Fruit fly (Drosophila melanogaster) whole organism, embryonic: ENCODE data around the gene Tis11.

Source experiments
- Bgb ChIP-seq: fragments of 200-800 bp; sonication (Bioruptor generic); IDR thresholded peaks from 2 replicates; pipeline ENCODE4 v1.3.6; 2022; ENCODE audit warnings: missing biosample characterization, missing genetic modification characterization; ENCODE audit not compliant: partially characterized antibody
- CG10959 ChIP-seq: fragments of 200-800 bp; sonication (Bioruptor generic); IDR thresholded peaks from 2 replicates; pipeline ENCODE4 v1.3.6; 2022; ENCODE audit warnings: missing biosample characterization, missing genetic modification characterization
- CG11398 ChIP-seq: fragments of 200-800 bp; sonication (Bioruptor generic); optimal IDR thresholded peaks from 2 replicates; lab custom pipeline; 2016; ENCODE audit warnings: missing biosample characterization, missing genetic modification characterization
- CG12659 ChIP-seq: fragments of 200-800 bp; sonication (Bioruptor generic); optimal IDR thresholded peaks from 3 replicates; lab custom pipeline; 2017; ENCODE audit warnings: mild to moderate bottlenecking, missing biosample characterization, missing genetic modification reagents, missing genetic modification characterization
- CG13296 ChIP-seq: fragments of 200-800 bp; sonication (Bioruptor generic); optimal IDR thresholded peaks from 3 replicates; lab custom pipeline; 2018; ENCODE audit warnings: missing biosample characterization, mild to moderate bottlenecking, missing genetic modification characterization
- CG15011 ChIP-seq: fragments of 200-800 bp; sonication (Bioruptor generic); optimal IDR thresholded peaks from 3 replicates; lab custom pipeline; 2018; ENCODE audit warnings: missing biosample characterization, mild to moderate bottlenecking, missing genetic modification characterization
- CG1603 ChIP-seq: fragments of 200-800 bp; sonication (Bioruptor generic); optimal IDR thresholded peaks from 2 replicates; lab custom pipeline; 2019; ENCODE audit warnings: missing biosample characterization, mild to moderate bottlenecking, missing genetic modification characterization, moderate library complexity
- CG16779 ChIP-seq: fragments of 200-800 bp; sonication (Bioruptor generic); IDR thresholded peaks from 2 replicates; pipeline ENCODE4 v1.3.6; 2022; ENCODE audit warnings: missing biosample characterization, missing genetic modification characterization
- CG17385 ChIP-seq: fragments of 200-800 bp; sonication (Bioruptor generic); optimal IDR thresholded peaks from 3 replicates; lab custom pipeline; 2018; ENCODE audit warnings: missing biosample characterization, mild to moderate bottlenecking, missing genetic modification characterization
- CG1832 ChIP-seq: fragments of 200-800 bp; sonication (Bioruptor generic); optimal IDR thresholded peaks from 2 replicates; lab custom pipeline; 2017; ENCODE audit warnings: missing biosample characterization, mild to moderate bottlenecking, missing genetic modification characterization, inconsistent platforms
- CG18476 ChIP-seq: fragments of 200-800 bp; sonication (Bioruptor generic); optimal IDR thresholded peaks from 2 replicates; lab custom pipeline; 2016; ENCODE audit warnings: missing biosample characterization, mild to moderate bottlenecking, missing genetic modification characterization
- CG4282 ChIP-seq: fragments of 200-800 bp; sonication (Bioruptor generic); optimal IDR thresholded peaks from 2 replicates; lab custom pipeline; 2016; ENCODE audit warnings: missing biosample characterization, missing genetic modification characterization
- CG43689 ChIP-seq: fragments of 200-800 bp; sonication (Bioruptor generic); IDR thresholded peaks from 2 replicates; pipeline ENCODE4 v1.3.6; 2022; ENCODE audit warnings: missing biosample characterization, missing genetic modification characterization
- CG6683 ChIP-seq: fragments of 200-800 bp; sonication (Bioruptor generic); optimal IDR thresholded peaks from 2 replicates; lab custom pipeline; 2017; ENCODE audit warnings: missing biosample characterization, mild to moderate bottlenecking, missing genetic modification characterization, missing genetic modification reagents
- CG6854 ChIP-seq: fragments of 200-800 bp; sonication (Bioruptor generic); optimal IDR thresholded peaks from 3 replicates; lab custom pipeline; 2017; ENCODE audit warnings: missing biosample characterization, mild to moderate bottlenecking, missing genetic modification characterization
- CG7556 ChIP-seq: fragments of 200-800 bp; sonication (Bioruptor generic); optimal IDR thresholded peaks from 2 replicates; lab custom pipeline; 2017; ENCODE audit warnings: missing biosample characterization, mild to moderate bottlenecking, missing genetic modification characterization
- CG8290 ChIP-seq, 3 experiments: fragments of 200-800 bp; sonication (Bioruptor generic); optimal IDR thresholded peaks; 2 replicates each; lab custom pipeline; 2016 to 2019; ENCODE audit warnings: missing biosample characterization in 3 of 3, missing genetic modification characterization in 3 of 3, mild to moderate bottlenecking in 2 of 3, moderate library complexity in 1 of 3
- CG9797 ChIP-seq: fragments of 200-800 bp; sonication (Bioruptor generic); optimal IDR thresholded peaks from 3 replicates; lab custom pipeline; 2018; ENCODE audit warnings: missing biosample characterization, mild to moderate bottlenecking, missing genetic modification characterization
- Dek ChIP-seq: fragments of 200-800 bp; sonication (Bioruptor generic); optimal IDR thresholded peaks from 3 replicates; lab custom pipeline; 2019; ENCODE audit warnings: missing biosample characterization, mild to moderate bottlenecking, missing genetic modification characterization, moderate library complexity
- Elba2 ChIP-seq: fragments of 200-800 bp; sonication (Bioruptor generic); optimal IDR thresholded peaks from 3 replicates; lab custom pipeline; 2016; ENCODE audit warnings: missing biosample characterization, missing genetic modification characterization
- Fer1 ChIP-seq: fragments of 200-800 bp; sonication (Bioruptor generic); optimal IDR thresholded peaks from 2 replicates; lab custom pipeline; 2017; ENCODE audit warnings: missing biosample characterization, mild to moderate bottlenecking, missing genetic modification characterization
- Gug ChIP-seq: fragments of 200-800 bp; sonication (Bioruptor generic); IDR thresholded peaks from 4 replicates; pipeline ENCODE4 v1.3.6; 2022; ENCODE audit warnings: missing biosample characterization, missing genetic modification characterization
- H2.0 ChIP-seq: fragments of 200-800 bp; sonication (Bioruptor generic); IDR thresholded peaks from 2 replicates; pipeline ENCODE4 v1.3.6; 2022; ENCODE audit warnings: missing biosample characterization, missing genetic modification characterization
- HLH4C ChIP-seq: fragments of 200-800 bp; sonication (Bioruptor generic); IDR thresholded peaks from 3 replicates; pipeline ENCODE4 v1.3.6; 2022; ENCODE audit warnings: missing biosample characterization, missing genetic modification characterization; ENCODE audit not compliant: partially characterized antibody
- Hmx ChIP-seq: fragments of 200-800 bp; sonication (Bioruptor generic); optimal IDR thresholded peaks from 2 replicates; lab custom pipeline; 2016; ENCODE audit warnings: missing biosample characterization, missing genetic modification characterization
- Hr3 ChIP-seq: fragments of 200-800 bp; sonication (Bioruptor generic); optimal IDR thresholded peaks from 3 replicates; lab custom pipeline; 2016; ENCODE audit warnings: missing biosample characterization, missing genetic modification characterization
- Myb ChIP-seq: fragments of 200-800 bp; sonication (Bioruptor generic); optimal IDR thresholded peaks from 2 replicates; lab custom pipeline; 2016; ENCODE audit warnings: missing biosample characterization, missing genetic modification characterization
- Rx ChIP-seq: fragments of 200-800 bp; sonication (Bioruptor generic); IDR thresholded peaks from 2 replicates; pipeline ENCODE4 v1.3.6; 2022; ENCODE audit warnings: missing biosample characterization, missing genetic modification characterization
- Xrp1 ChIP-seq: fragments of 200-800 bp; sonication (Bioruptor generic); IDR thresholded peaks from 2 replicates; pipeline ENCODE4 v1.3.6; 2022; ENCODE audit warnings: missing biosample characterization, missing genetic modification characterization
- ab ChIP-seq: fragments of 200-800 bp; sonication (Bioruptor generic); optimal IDR thresholded peaks from 2 replicates; lab custom pipeline; 2016; ENCODE audit warnings: missing biosample characterization, missing genetic modification characterization
- ap ChIP-seq: fragments of 200-800 bp; sonication (Bioruptor generic); IDR thresholded peaks from 2 replicates; pipeline ENCODE4 v1.3.6; 2022; ENCODE audit warnings: missing biosample characterization, missing genetic modification characterization
- br ChIP-seq: fragments of >200 bp; optimal IDR thresholded peaks from 2 replicates; lab custom pipeline; 2017
- cato ChIP-seq: fragments of 200-800 bp; sonication (Bioruptor generic); optimal IDR thresholded peaks from 2 replicates; lab custom pipeline; 2016; ENCODE audit warnings: missing biosample characterization, missing genetic modification characterization, borderline replicate concordance
- caup ChIP-seq: fragments of 200-800 bp; sonication (Bioruptor generic); optimal IDR thresholded peaks from 3 replicates; lab custom pipeline; 2017; ENCODE audit warnings: missing biosample characterization, mild to moderate bottlenecking, missing genetic modification characterization, moderate library complexity; ENCODE audit not compliant: severe bottlenecking
- chif ChIP-seq, 2 experiments: fragments of 200-800 bp; sonication (Bioruptor generic); optimal IDR thresholded peaks; 3 replicates each; lab custom pipeline; 2016; ENCODE audit warnings: missing biosample characterization in 2 of 2, missing genetic modification characterization in 2 of 2
- chn ChIP-seq: fragments of 200-800 bp; sonication (Bioruptor generic); optimal IDR thresholded peaks from 2 replicates; lab custom pipeline; 2016; ENCODE audit warnings: missing biosample characterization, missing genetic modification characterization
- crc ChIP-seq: fragments of 200-800 bp; sonication (Bioruptor generic); optimal IDR thresholded peaks from 2 replicates; lab custom pipeline; 2016; ENCODE audit warnings: missing biosample characterization, missing genetic modification characterization
- dati ChIP-seq: fragments of 200-800 bp; sonication (Bioruptor generic); IDR thresholded peaks from 2 replicates; pipeline ENCODE4 v1.3.6; 2022; ENCODE audit warnings: missing biosample characterization, missing genetic modification characterization
- dmrt99B ChIP-seq: fragments of 200-800 bp; sonication (Bioruptor generic); optimal IDR thresholded peaks from 2 replicates; lab custom pipeline; 2018; ENCODE audit warnings: missing biosample characterization, mild to moderate bottlenecking, missing genetic modification characterization, moderate library complexity
- ewg ChIP-seq: fragments of 200-800 bp; sonication (Bioruptor generic); optimal IDR thresholded peaks from 3 replicates; lab custom pipeline; 2017; ENCODE audit warnings: mild to moderate bottlenecking, missing biosample characterization, missing genetic modification reagents, missing genetic modification characterization
- exex ChIP-seq: fragments of 200-800 bp; sonication (Bioruptor generic); optimal IDR thresholded peaks from 4 replicates; lab custom pipeline; 2018; ENCODE audit warnings: missing biosample characterization, mild to moderate bottlenecking, missing genetic modification characterization, moderate library complexity
- fd102C ChIP-seq: fragments of 200-800 bp; sonication (Bioruptor generic); optimal IDR thresholded peaks from 2 replicates; lab custom pipeline; 2018; ENCODE audit warnings: missing biosample characterization, mild to moderate bottlenecking, missing genetic modification characterization, moderate library complexity
- fd3F ChIP-seq: fragments of 200-800 bp; sonication (Bioruptor generic); optimal IDR thresholded peaks from 2 replicates; lab custom pipeline; 2018; ENCODE audit warnings: missing biosample characterization, mild to moderate bottlenecking, missing genetic modification characterization, moderate library complexity
- gce ChIP-seq: fragments of 200-800 bp; sonication (Bioruptor generic); IDR thresholded peaks from 3 replicates; pipeline ENCODE4 v1.3.6; 2022; ENCODE audit warnings: missing biosample characterization, missing genetic modification characterization
- gsb-n ChIP-seq: fragments of 200-800 bp; sonication (Bioruptor generic); optimal IDR thresholded peaks from 3 replicates; lab custom pipeline; 2018; ENCODE audit warnings: missing biosample characterization, mild to moderate bottlenecking, missing genetic modification characterization
- h ChIP-seq: fragments of >200 bp; optimal IDR thresholded peaks from 2 replicates; lab custom pipeline; 2017
- ken ChIP-seq: fragments of 200-800 bp; sonication (Bioruptor generic); IDR thresholded peaks from 3 replicates; pipeline ENCODE4 v1.3.6; 2022; ENCODE audit warnings: missing biosample characterization, missing genetic modification characterization
- sens-2 ChIP-seq: fragments of 200-800 bp; sonication (Bioruptor generic); IDR thresholded peaks from 2 replicates; pipeline ENCODE4 v1.3.6; 2022; ENCODE audit warnings: missing biosample characterization, missing genetic modification characterization
- tna ChIP-seq: fragments of 200-800 bp; sonication (Bioruptor generic); IDR thresholded peaks from 2 replicates; pipeline ENCODE4 v1.3.6; 2022; ENCODE audit warnings: missing biosample characterization, missing genetic modification characterization; ENCODE audit not compliant: partially characterized antibody
- tx ChIP-seq: fragments of 200-800 bp; sonication (Bioruptor generic); optimal IDR thresholded peaks from 2 replicates; lab custom pipeline; 2016; ENCODE audit warnings: missing biosample characterization, missing genetic modification characterization

Gene Tis11

DNA sequence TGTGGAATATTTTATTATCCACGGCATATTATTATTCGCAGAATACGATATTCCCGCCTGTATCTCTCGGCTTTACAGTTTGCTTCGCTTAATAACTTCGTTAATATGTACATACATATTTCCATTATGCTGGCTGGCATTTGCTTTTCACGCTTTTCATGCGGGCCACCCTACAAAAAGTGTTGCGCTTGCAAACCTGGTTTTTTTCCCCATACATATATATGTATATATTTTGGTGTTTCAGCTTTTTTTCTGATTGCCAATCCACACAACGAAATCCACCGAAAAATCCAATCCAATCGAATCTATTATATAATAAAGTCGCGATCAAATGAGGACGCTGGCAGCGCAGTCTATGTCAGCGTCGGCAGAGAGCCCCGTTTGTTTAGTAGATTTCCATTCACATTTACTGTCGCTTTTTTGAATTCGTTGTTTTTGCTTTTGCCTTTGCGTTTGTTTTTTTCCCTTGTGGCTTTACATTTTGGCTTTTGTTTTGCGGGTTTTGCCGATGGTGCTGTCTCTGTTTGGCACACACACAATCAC, 6.7 kb downstream of the Tis11 start (continued):
- TF ChIP-seq Fer1 (GFP tag; lab: Kevin White, UChicago), result no peak
- peak; percentile 26 for TF ChIP-seq CG7556 (GFP tag; lab: Kevin White, UChicago)
- no peak for TF ChIP-seq CG9797
- no peak for TF ChIP-seq CG4282
- TF ChIP-seq dmrt99B (tag; lab: Kevin White, UChicago), result no peak
- TF ChIP-seq CG16779 (GFP tag; lab: Robert Waterston, UW), result no peak
- no peak for TF ChIP-seq CG43689 (GFP tag; lab: Robert Waterston, UW)
- TF ChIP-seq chif (GFP tag; optimal IDR thresholded peaks at IDR 0.05; lab: Kevin White, UChicago), result no peak
- no peak for TF ChIP-seq ap
- TF ChIP-seq br (lab: Kevin White, UChicago), result no peak
- no peak for TF ChIP-seq gsb-n (tag; lab: Kevin White, UChicago)
- TF ChIP-seq Hmx (GFP tag; lab: Kevin White, UChicago), result no peak

DNA sequence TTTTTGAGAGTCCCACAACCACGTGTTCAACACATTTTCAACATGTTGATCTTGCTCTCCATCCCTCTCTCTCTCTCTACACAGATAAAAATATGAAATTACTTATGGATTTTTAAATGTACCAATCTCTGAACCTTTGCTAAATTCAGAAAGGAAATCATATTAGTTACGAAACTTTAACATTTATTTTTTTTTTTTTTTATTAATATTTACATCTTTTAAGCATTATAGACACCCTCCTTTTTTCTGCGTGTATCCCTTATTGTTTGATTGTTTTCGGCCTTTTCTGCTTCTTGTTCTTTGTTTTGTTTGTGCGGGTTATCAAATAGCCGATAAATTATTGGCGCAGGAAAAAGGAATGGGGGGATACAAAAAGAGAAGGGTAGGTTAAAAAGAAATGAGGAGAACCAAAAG, 7.3 kb downstream of the Tis11 start:
- TF ChIP-seq ken (GFP tag; lab: Robert Waterston, UW) (peak; percentile 91), CG12659 (peak; percentile 96), Elba2 (GFP tag; lab: Kevin White, UChicago) (peak; percentile 80), ewg (GFP tag; lab: Kevin White, UChicago) (peak; percentile 83), CG10959 (GFP tag; lab: Robert Waterston, UW) (peak; percentile 96), tna (GFP tag; lab: Robert Waterston, UW) (no peak), CG17385 (GFP tag; lab: Kevin White, UChicago) (peak; percentile 97), chn (peak; percentile 77), tx (GFP tag; lab: Kevin White, UChicago) (peak; percentile 76), CG6854 (GFP tag; lab: Kevin White, UChicago) (peak; percentile 90), CG1603 (tag; lab: Kevin White, UChicago) (peak; percentile 46), fd102C (peak; percentile 87), CG1832 (no peak), Gug (peak; percentile 70; the same call in 3 of the 4 replicates), CG18476 (peak; percentile 92), sens-2 (GFP tag; lab: Robert Waterston, UW) (peak; percentile 88), caup (peak; percentile 94), CG11398 (GFP tag; lab: Kevin White, UChicago) (peak; percentile 68), Myb (GFP tag; lab: Kevin White, UChicago) (peak; percentile 60), Hr3 (peak; percentile 96), h (lab: Kevin White, UChicago) (no peak), Rx (GFP tag; lab: Robert Waterston, UW) (peak; percentile 82), H2.0 (GFP tag; lab: Robert Waterston, UW) (peak; percentile 93), ab (no peak), Dek (tag; lab: Kevin White, UChicago) (peak; percentile 96), fd3F (GFP tag; lab: Kevin White, UChicago) (peak; percentile 95), CG8290 (GFP tag; optimal IDR thresholded peaks at IDR 0.05; lab: Kevin White, UChicago) (peak; percentile 91), CG8290 (tag; optimal IDR thresholded peaks at IDR 0.05; lab: Kevin White, UChicago) (peak; percentile 57 to 60), exex (peak; percentile 84), crc (GFP tag; lab: Kevin White, UChicago) (peak; percentile 62), cato (peak; percentile 91), CG15011 (GFP tag; lab: Kevin White, UChicago) (peak; percentile 81), gce (GFP tag; lab: Robert Waterston, UW) (peak; percentile 96), Bgb (GFP tag; lab: Robert Waterston, UW) (no peak), Xrp1 (GFP tag; lab: Robert Waterston, UW) (peak; percentile 99), HLH4C (GFP tag; lab: Robert Waterston, UW) (no peak), CG13296 (GFP tag; lab: Kevin White, UChicago) (peak; percentile 96), dati (GFP tag; lab: Robert Waterston, UW) (peak; percentile 80; the same call in 1 of the 2 replicates), CG6683 (GFP tag; lab: Kevin White, UChicago) (peak; percentile 84)
